Fruit fly (Drosophila melanogaster): Measurements from ENCODE around the gene MKP-4.

The MKP-4 gene

dm6 chrX:19601644-19602043 is 21.3 kb upstream of the MKP-4 start, which contains the start of gene CG14220 (continued):
- TF ChIP-seq tx (GFP tag; optimal IDR thresholded peaks at IDR 0.05) (no peak), Bgb (GFP tag; IDR thresholded peaks at IDR 0.05; ENCODE audit: partially characterized antibody) (peak; percentile 97), sens (GFP tag) (peak; percentile 70), CG6765 (GFP tag; optimal IDR thresholded peaks at IDR 0.05) (no peak), Bdp1 (GFP tag; optimal IDR thresholded peaks at IDR 0.05) (no peak), Aef1 (GFP tag; IDR thresholded peaks at IDR 0.05) (no peak), H2.0 (GFP tag; IDR thresholded peaks at IDR 0.05) (no peak), Xbp1 (GFP tag; optimal IDR thresholded peaks at IDR 0.05) (no peak), CG12155 (GFP tag; optimal IDR thresholded peaks at IDR 0.05) (no peak), Kr (GFP tag; optimal IDR thresholded peaks at IDR 0.05) (no peak), Hsf (GFP tag; optimal IDR thresholded peaks at IDR 0.05) (no peak), vfl (GFP tag; optimal IDR thresholded peaks at IDR 0.05) (no peak), Vsx1 (GFP tag; optimal IDR thresholded peaks at IDR 0.05) (no peak), lmd (GFP tag; IDR thresholded peaks at IDR 0.05) (no peak), yki (optimal IDR thresholded peaks at IDR 0.05) (no peak), Hey (tag; optimal IDR thresholded peaks at IDR 0.05) (no peak), lbe (GFP tag; optimal IDR thresholded peaks at IDR 0.05) (peak; percentile 32), peb (GFP tag; IDR thresholded peaks at IDR 0.05) (no peak), Hr51 (GFP tag; optimal IDR thresholded peaks at IDR 0.05) (no peak), rib (GFP tag; IDR thresholded peaks at IDR 0.05) (no peak), CG10565 (GFP tag; optimal IDR thresholded peaks at IDR 0.05) (no peak), gcm2 (GFP tag; optimal IDR thresholded peaks at IDR 0.05) (no peak), CG10209 (GFP tag; optimal IDR thresholded peaks at IDR 0.05) (no peak), fu2 (GFP tag; optimal IDR thresholded peaks at IDR 0.05) (no peak), Eip74EF (GFP tag; optimal IDR thresholded peaks at IDR 0.05) (no peak), Med (GFP tag) (peak; percentile 87), br (optimal IDR thresholded peaks at IDR 0.05) (no peak), CG4707 (GFP tag; optimal IDR thresholded peaks at IDR 0.05) (no peak), CG7271 (tag; optimal IDR thresholded peaks at IDR 0.05) (no peak), nau (GFP tag; optimal IDR thresholded peaks at IDR 0.05) (no peak), Rx (GFP tag; IDR thresholded peaks at IDR 0.05) (no peak), klu (GFP tag; IDR thresholded peaks at IDR 0.05) (no peak), CG6813 (GFP tag; optimal IDR thresholded peaks at IDR 0.05) (no peak), kay (GFP tag; optimal IDR thresholded peaks at IDR 0.05) (no peak), pan (optimal IDR thresholded peaks at IDR 0.05) (no peak), pan (GFP tag; optimal IDR thresholded peaks at IDR 0.05 in 1 of 2, IDR thresholded peaks at IDR 0.05 in 1 of 2) (no peak), CG9437 (GFP tag; optimal IDR thresholded peaks at IDR 0.05) (no peak), CG11723 (GFP tag; optimal IDR thresholded peaks at IDR 0.05) (no peak), Hmx (GFP tag; optimal IDR thresholded peaks at IDR 0.05) (no peak), CG30403 (GFP tag; optimal IDR thresholded peaks at IDR 0.05) (no peak), CG11560 (tag; IDR thresholded peaks at IDR 0.05) (no peak), CG14050 (GFP tag; IDR thresholded peaks at IDR 0.05) (no peak), CG42726 (GFP tag; IDR thresholded peaks at IDR 0.05; ENCODE audit: partially characterized antibody) (peak; percentile 90), CG7987 (GFP tag; optimal IDR thresholded peaks at IDR 0.05) (peak; percentile 26), Camta (GFP tag; optimal IDR thresholded peaks at IDR 0.05) (no peak), CG10366 (GFP tag; IDR thresholded peaks at IDR 0.05) (no peak), zf30C (GFP tag; optimal IDR thresholded peaks at IDR 0.05) (no peak), CkIIα-i1 (GFP tag; IDR thresholded peaks at IDR 0.05) (no peak), NC2α (GFP tag; optimal IDR thresholded peaks at IDR 0.05) (no peak), CG12659 (GFP tag; optimal IDR thresholded peaks at IDR 0.05) (peak; percentile 44), CrebB (tag; optimal IDR thresholded peaks at IDR 0.05) (no peak), p53 (GFP tag; optimal IDR thresholded peaks at IDR 0.05) (no peak), crol (GFP tag; IDR thresholded peaks at IDR 0.05) (no peak)

All from whole organism, embryonic.